Fruit fly (Drosophila melanogaster) whole organism, wandering third instar larva: ENCODE data around the gene Pdcd4.

Experiments used
- Abd-B ChIP-seq: fragments of >200 bp; optimal IDR thresholded peaks from 2 replicates; lab custom pipeline; 2017; ENCODE audit warnings: missing biosample characterization, missing genetic modification characterization
- CG32264 ChIP-seq: fragments of 200-800 bp; sonication (Bioruptor generic); optimal IDR thresholded peaks from 2 replicates; lab custom pipeline; 2016; ENCODE audit warnings: missing biosample characterization, missing genetic modification characterization
- CG9705 ChIP-seq: fragments of 200-800 bp; sonication (Bioruptor generic); optimal IDR thresholded peaks from 2 replicates; lab custom pipeline; 2018; ENCODE audit warnings: missing biosample characterization, mild to moderate bottlenecking, missing genetic modification characterization
- CrebA ChIP-seq: fragments of 200-800 bp; sonication (Bioruptor generic); optimal IDR thresholded peaks from 2 replicates; lab custom pipeline; 2016; ENCODE audit warnings: missing biosample characterization, mild to moderate bottlenecking, missing genetic modification characterization, borderline replicate concordance
- Dfd ChIP-seq: fragments of >200 bp; optimal IDR thresholded peaks from 2 replicates; lab custom pipeline; 2017; ENCODE audit warnings: missing biosample characterization, missing genetic modification characterization
- Dif ChIP-seq: fragments of 200-275, 200-300 bp; sonication (Bioruptor generic); optimal IDR thresholded peaks from 2 replicates; lab custom pipeline; 2018; ENCODE audit warnings: missing biosample characterization, missing genetic modification characterization; ENCODE audit not compliant: partially characterized antibody
- GATAd ChIP-seq: sonication (Bioruptor generic); optimal IDR thresholded peaks from 2 replicates; lab custom pipeline; 2016; ENCODE audit warnings: missing biosample characterization, missing genetic modification characterization
- HLH106 ChIP-seq: fragments of 200-800 bp; optimal IDR thresholded peaks from 3 replicates; lab custom pipeline; 2019; ENCODE audit warnings: missing biosample characterization, mild to moderate bottlenecking, missing genetic modification characterization, moderate library complexity
- Hnf4 ChIP-seq: fragments of 200-800 bp; sonication (Bioruptor generic); optimal IDR thresholded peaks from 2 replicates; lab custom pipeline; 2016; ENCODE audit warnings: missing biosample characterization, mild to moderate bottlenecking, missing genetic modification characterization
- Hr78 ChIP-seq: fragments of >200 bp; optimal IDR thresholded peaks from 2 replicates; lab custom pipeline; 2017; ENCODE audit warnings: missing biosample characterization, missing genetic modification characterization
- Hr83 ChIP-seq: fragments of 200-300 bp; sonication (Bioruptor generic); optimal IDR thresholded peaks from 2 replicates; lab custom pipeline; 2016; ENCODE audit warnings: missing biosample characterization, mild to moderate bottlenecking, missing genetic modification characterization, moderate library complexity; ENCODE audit not compliant: poor library complexity, severe bottlenecking
- Jra ChIP-seq: sonication (Bioruptor generic); optimal IDR thresholded peaks from 2 replicates; lab custom pipeline; 2016; ENCODE audit warnings: missing biosample characterization, missing genetic modification characterization
- Mio ChIP-seq: sonication (Bioruptor generic); optimal IDR thresholded peaks from 2 replicates; lab custom pipeline; 2016; ENCODE audit warnings: missing biosample characterization, missing genetic modification characterization
- Myc ChIP-seq: fragments of >200 bp; optimal IDR thresholded peaks from 2 replicates; lab custom pipeline; 2017
- OdsH ChIP-seq: fragments of 200-800 bp; sonication (Bioruptor generic); optimal IDR thresholded peaks from 2 replicates; lab custom pipeline; 2016; ENCODE audit warnings: missing biosample characterization, mild to moderate bottlenecking, missing genetic modification characterization
- Sp1 ChIP-seq: fragments of 200-800 bp; sonication (Bioruptor generic); optimal IDR thresholded peaks from 3 replicates; lab custom pipeline; 2019; ENCODE audit warnings: missing biosample characterization, mild to moderate bottlenecking, missing genetic modification characterization, moderate library complexity
- Vsx2 ChIP-seq: fragments of 200-300, 225-300 bp; sonication (Bioruptor generic); optimal IDR thresholded peaks from 2 replicates; lab custom pipeline; 2018; ENCODE audit warnings: missing biosample characterization, missing genetic modification characterization; ENCODE audit not compliant: partially characterized antibody
- brk ChIP-seq: fragments of 200-800 bp; sonication (Bioruptor generic); optimal IDR thresholded peaks from 2 replicates; lab custom pipeline; 2016; ENCODE audit warnings: missing biosample characterization, mild to moderate bottlenecking, missing genetic modification characterization
- dl ChIP-seq, 2 experiments: fragments of 175-275, 200-275 bp in 1 of 2; fragments of 200-275 bp in 1 of 2; sonication (Bioruptor generic); optimal IDR thresholded peaks; lab custom pipeline; 2018; ENCODE audit warnings: mild to moderate bottlenecking in 2 of 2, missing biosample characterization in 2 of 2, missing genetic modification characterization in 2 of 2, moderate library complexity in 2 of 2; ENCODE audit not compliant: partially characterized antibody in 2 of 2, insufficient read depth in 1 of 2
- dmrt93B ChIP-seq: fragments of 200-800 bp; sonication (Bioruptor generic); optimal IDR thresholded peaks from 2 replicates; lab custom pipeline; 2018; ENCODE audit warnings: missing biosample characterization, mild to moderate bottlenecking, missing genetic modification characterization
- dsf ChIP-seq: sonication (Bioruptor generic); optimal IDR thresholded peaks from 2 replicates; lab custom pipeline; 2016; ENCODE audit warnings: missing biosample characterization, missing genetic modification characterization, borderline replicate concordance
- ey ChIP-seq: fragments of 200-800 bp; sonication (Bioruptor generic); optimal IDR thresholded peaks from 2 replicates; lab custom pipeline; 2016; ENCODE audit warnings: missing biosample characterization, missing genetic modification characterization
- foxo ChIP-seq, 2 experiments: fragments of 200-800 bp; sonication (Bioruptor generic); optimal IDR thresholded peaks; 2 replicates in 1 of 2; 3 replicates in 1 of 2; lab custom pipeline; 2016 to 2017; ENCODE audit warnings: missing biosample characterization in 2 of 2, missing genetic modification characterization in 2 of 2
- fru ChIP-seq: fragments of 200-800 bp; sonication (Bioruptor generic); optimal IDR thresholded peaks from 3 replicates; lab custom pipeline; 2016; ENCODE audit warnings: missing biosample characterization, mild to moderate bottlenecking, missing genetic modification characterization
- h ChIP-seq: fragments of 200-800 bp; sonication (Bioruptor generic); optimal IDR thresholded peaks from 3 replicates; lab custom pipeline; 2016; ENCODE audit warnings: missing biosample characterization, mild to moderate bottlenecking, missing genetic modification characterization
- jim ChIP-seq: fragments of 175-275, 200-325 bp; sonication (Bioruptor generic); optimal IDR thresholded peaks from 2 replicates; lab custom pipeline; 2016; ENCODE audit warnings: missing biosample characterization, mild to moderate bottlenecking, missing genetic modification characterization
- lola ChIP-seq: fragments of >200 bp; optimal IDR thresholded peaks from 2 replicates; lab custom pipeline; 2017; ENCODE audit warnings: missing biosample characterization, missing genetic modification characterization
- pan ChIP-seq: fragments of >200 bp; optimal IDR thresholded peaks from 2 replicates; lab custom pipeline; 2017
- psq ChIP-seq: fragments of 200-800 bp; sonication (Bioruptor generic); optimal IDR thresholded peaks from 3 replicates; lab custom pipeline; 2017; ENCODE audit warnings: missing biosample characterization, mild to moderate bottlenecking, missing genetic modification characterization, moderate library complexity
- rgr ChIP-seq: fragments of 200-800 bp; sonication (Bioruptor generic); optimal IDR thresholded peaks from 3 replicates; lab custom pipeline; 2016; ENCODE audit warnings: missing biosample characterization, mild to moderate bottlenecking, missing genetic modification characterization
- sage ChIP-seq: fragments of 200-800 bp; sonication (Bioruptor generic); optimal IDR thresholded peaks from 2 replicates; lab custom pipeline; 2016; ENCODE audit warnings: missing biosample characterization, mild to moderate bottlenecking, missing genetic modification characterization
- sv ChIP-seq: fragments of 200-800 bp; sonication (Bioruptor generic); optimal IDR thresholded peaks from 3 replicates; lab custom pipeline; 2016; ENCODE audit warnings: missing biosample characterization, missing genetic modification characterization
- tai ChIP-seq: sonication (Bioruptor generic); optimal IDR thresholded peaks from 2 replicates; lab custom pipeline; 2016; ENCODE audit warnings: missing biosample characterization, missing genetic modification characterization
- usp ChIP-seq: fragments of >200 bp; optimal IDR thresholded peaks from 2 replicates; lab custom pipeline; 2017; ENCODE audit warnings: missing biosample characterization, missing genetic modification characterization
- woc ChIP-seq: sonication (Bioruptor generic); optimal IDR thresholded peaks from 2 replicates; lab custom pipeline; 2016; ENCODE audit warnings: missing biosample characterization, mild to moderate bottlenecking, missing genetic modification characterization

Pdcd4 gene

dm6 chrX:13791011-13791410 lies 35.8 kb upstream of the Pdcd4 start, which contains the start of gene CG10993:
CG10993 (minus strand) TSS chrX:13791111.
- no peak for TF ChIP-seq sv (GFP tag; lab: Kevin White, UChicago)
- TF ChIP-seq Abd-B (GFP tag; lab: Kevin White, UChicago) = no peak
- no peak for TF ChIP-seq GATAd (GFP tag; lab: Kevin White, UChicago)
- no peak for TF ChIP-seq Hr83 (GFP tag; lab: Kevin White, UChicago)
- no peak for TF ChIP-seq Dif (GFP tag; lab: Kevin White, UChicago)
- TF ChIP-seq Dfd = no peak
- TF ChIP-seq CG9705 (GFP tag; lab: Kevin White, UChicago) = no peak
- no peak for TF ChIP-seq tai
- no peak for TF ChIP-seq woc
- no peak for TF ChIP-seq brk (GFP tag; lab: Kevin White, UChicago)
- TF ChIP-seq psq = no peak
- TF ChIP-seq OdsH (GFP tag; lab: Kevin White, UChicago) = no peak
- no peak for TF ChIP-seq Mio (GFP tag; lab: Kevin White, UChicago)
- no peak for TF ChIP-seq sage (GFP tag; lab: Kevin White, UChicago)
- TF ChIP-seq foxo (GFP tag; optimal IDR thresholded peaks at IDR 0.05; lab: Kevin White, UChicago) = no peak
- no peak for TF ChIP-seq Myc (lab: Kevin White, UChicago)
- no peak for TF ChIP-seq h (GFP tag; lab: Kevin White, UChicago)
- TF ChIP-seq Sp1 (GFP tag; lab: Kevin White, UChicago) = no peak
- no peak for TF ChIP-seq pan
- no peak for TF ChIP-seq Vsx2 (GFP tag; lab: Kevin White, UChicago)
- TF ChIP-seq, all 38 proteins: peak for 0

DNA sequence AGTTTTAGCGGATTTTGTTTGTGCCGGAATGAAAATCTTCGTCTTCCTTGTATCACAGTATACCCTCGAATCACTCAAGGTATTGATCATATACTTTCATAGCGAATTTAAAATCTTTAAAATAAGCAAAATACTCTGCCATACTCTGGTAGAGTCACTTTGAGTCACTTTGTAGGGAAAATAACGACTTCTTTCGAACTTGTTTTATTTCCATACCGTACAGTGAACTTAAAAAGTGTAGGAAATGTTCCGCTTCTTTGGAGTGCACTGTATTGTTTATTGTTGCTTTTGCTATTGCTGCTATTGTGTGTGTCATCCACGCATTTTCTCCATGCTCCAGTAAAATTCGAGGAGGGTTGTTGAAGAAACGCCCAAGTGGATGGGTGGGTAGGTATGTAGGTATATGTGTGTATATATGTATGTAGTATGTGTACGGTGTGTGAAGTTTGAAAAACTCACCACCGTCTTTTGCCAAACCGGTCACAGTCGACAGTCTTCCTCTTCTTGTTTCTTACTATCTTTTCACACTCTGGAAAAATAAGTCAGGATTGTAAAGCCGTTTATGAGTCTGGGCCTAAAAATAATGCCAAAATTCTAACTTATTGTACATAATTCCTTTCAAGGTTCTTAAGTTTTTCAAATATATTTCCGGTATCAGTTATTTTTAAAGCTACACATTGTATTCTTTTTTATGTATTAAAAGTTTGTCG lies 33.9 kb upstream of the Pdcd4 start:
- TF ChIP-seq rgr (GFP tag; lab: Kevin White, UChicago) = peak; percentile 2
- no peak for TF ChIP-seq HLH106 (tag; lab: Kevin White, UChicago)
- peak; percentile 9 for TF ChIP-seq ey
- TF ChIP-seq foxo (GFP tag; optimal IDR thresholded peaks at IDR 0.05; lab: Kevin White, UChicago) = peak in 1 of 2 experiments; percentile 3

DNA sequence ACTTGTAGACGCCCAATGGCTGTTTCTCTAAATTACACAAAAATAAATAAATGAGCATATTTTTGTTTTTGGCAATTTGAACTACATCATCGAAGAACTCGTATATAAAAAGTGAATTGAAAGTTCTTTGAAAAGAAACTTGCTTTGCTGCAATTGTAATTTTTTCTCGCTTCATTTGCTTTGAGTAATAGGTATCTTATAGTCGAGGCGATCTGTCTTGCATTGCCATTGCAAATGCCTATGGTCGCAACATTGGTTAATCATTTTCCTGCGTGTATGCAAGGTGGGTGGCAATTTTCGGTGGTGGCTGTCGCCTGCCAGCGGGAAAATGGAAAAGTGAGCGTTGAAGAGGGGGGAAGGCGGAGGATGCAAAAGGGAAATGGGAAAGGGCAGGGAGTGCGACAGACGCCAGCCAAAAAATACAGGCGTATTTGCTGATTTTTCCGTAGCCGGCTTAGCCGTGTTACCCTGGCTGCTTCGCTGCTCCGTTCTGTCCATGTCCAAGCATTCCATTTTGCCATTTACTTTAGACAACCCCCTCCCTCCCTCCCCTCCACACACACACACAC lies 32.2 kb upstream of the Pdcd4 start:
- TF ChIP-seq fru (no peak), usp (GFP tag; lab: Kevin White, UChicago) (no peak), Hr83 (GFP tag; lab: Kevin White, UChicago) (no peak)

- TF ChIP-seq lola (no peak), psq (no peak), CG32264 (GFP tag; lab: Kevin White, UChicago) (no peak), Hnf4 (no peak), dmrt93B (GFP tag; lab: Kevin White, UChicago) (no peak), h (GFP tag; lab: Kevin White, UChicago) (no peak)
These were observed 30.9 kb upstream of the Pdcd4 start for dm6 chrX:13786037-13786667.

DNA sequence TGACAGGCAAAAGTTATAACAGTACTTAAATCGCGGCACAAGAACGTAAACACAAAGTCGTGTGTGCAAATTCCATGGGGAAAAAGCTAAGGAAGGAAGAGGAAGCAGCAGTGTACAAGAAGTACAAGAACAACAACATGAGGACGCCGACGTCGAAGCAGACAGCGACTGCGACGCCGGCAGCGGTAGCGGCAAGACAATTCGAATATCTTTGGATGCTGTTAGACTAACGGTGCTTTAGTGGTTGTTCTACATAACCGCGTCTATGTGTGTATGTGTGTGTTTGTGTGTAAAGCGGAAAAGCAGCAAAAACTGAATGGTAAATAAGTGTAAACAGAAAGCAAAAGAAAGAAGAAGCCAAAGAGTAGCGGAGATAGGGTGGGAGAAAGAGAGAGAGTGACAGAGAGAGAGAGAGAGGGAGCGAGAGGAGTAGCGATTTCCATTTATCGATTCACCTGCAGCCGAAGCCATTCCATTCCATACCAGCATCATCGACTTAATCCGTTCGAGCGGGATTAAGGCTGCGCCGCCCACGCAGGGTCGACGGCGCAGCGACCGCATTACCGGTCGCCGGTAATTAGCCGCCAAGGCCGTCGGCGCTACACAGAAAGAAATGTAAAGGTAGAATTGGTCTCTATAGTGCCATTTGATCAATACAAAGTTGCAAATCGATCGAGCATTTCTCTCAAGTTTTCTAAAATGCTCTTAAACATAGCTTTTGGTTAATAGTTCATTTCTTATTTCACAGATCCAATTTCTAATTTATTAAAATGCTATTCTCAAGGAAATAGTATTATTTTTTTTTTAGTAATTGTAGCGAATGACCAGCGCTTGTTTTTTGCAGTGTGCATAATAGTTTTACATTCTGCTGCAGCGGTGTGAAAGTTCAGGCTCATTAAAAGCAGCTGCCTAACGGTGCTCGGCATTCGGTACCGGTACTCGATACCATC lies 29.0 kb upstream of the Pdcd4 start:
- TF ChIP-seq sage (GFP tag; lab: Kevin White, UChicago) = no peak
- TF ChIP-seq Dif (GFP tag; lab: Kevin White, UChicago) = no peak
- peak in 1 of 2 experiments; percentile 38 for TF ChIP-seq foxo (GFP tag; optimal IDR thresholded peaks at IDR 0.05; lab: Kevin White, UChicago)
- no peak for TF ChIP-seq woc
- no peak for TF ChIP-seq rgr (GFP tag; lab: Kevin White, UChicago)
- no peak for TF ChIP-seq CG32264 (GFP tag; lab: Kevin White, UChicago)
- no peak for TF ChIP-seq dl (GFP tag; optimal IDR thresholded peaks at IDR 0.05; lab: Kevin White, UChicago; ENCODE audit: insufficient read depth in 1 of 2, partially characterized antibody in 2 of 2)
- no peak for TF ChIP-seq Jra (GFP tag; lab: Kevin White, UChicago)
- TF ChIP-seq lola = no peak
- no peak for TF ChIP-seq sv (GFP tag; lab: Kevin White, UChicago)
- TF ChIP-seq psq = peak; percentile 68
- TF ChIP-seq dsf (GFP tag; lab: Kevin White, UChicago) = no peak
- TF ChIP-seq fru = peak; percentile 36
- no peak for TF ChIP-seq CrebA (GFP tag; lab: Kevin White, UChicago)
- no peak for TF ChIP-seq Hr78 (GFP tag; lab: Kevin White, UChicago)
- no peak for TF ChIP-seq Hr83 (GFP tag; lab: Kevin White, UChicago)
- TF ChIP-seq ey = peak; percentile 4
- TF ChIP-seq OdsH (GFP tag; lab: Kevin White, UChicago) = no peak
- no peak for TF ChIP-seq pan
- no peak for TF ChIP-seq jim (GFP tag; lab: Kevin White, UChicago)
- TF ChIP-seq tai = no peak
- TF ChIP-seq h (GFP tag; lab: Kevin White, UChicago) = peak; percentile 14
